Worm (Caenorhabditis elegans): ENCODE measurements around the gene sfxn-2.

Gene sfxn-2

ce11 chrX:7945438-7945837 is 12.7 kb downstream of the sfxn-2 start:
- TF ChIP-seq nhr-77 (tag; optimal IDR thresholded peaks at IDR 0.05) (no peak), Y55F3AM.14 (GFP tag; optimal IDR thresholded peaks at IDR 0.05) (no peak), nhr-237 (tag; optimal IDR thresholded peaks at IDR 0.05) (no peak), F13H6.1 (tag; optimal IDR thresholded peaks at IDR 0.05) (peak; percentile 25), blmp-1 (tag; optimal IDR thresholded peaks at IDR 0.05; ENCODE audit: insufficient read depth) (no peak), unc-55 (GFP tag; optimal IDR thresholded peaks at IDR 0.05) (no peak), nhr-129 (tag; optimal IDR thresholded peaks at IDR 0.05) (no peak), lin-13 (GFP tag; optimal IDR thresholded peaks at IDR 0.05) (no peak)

DNA sequence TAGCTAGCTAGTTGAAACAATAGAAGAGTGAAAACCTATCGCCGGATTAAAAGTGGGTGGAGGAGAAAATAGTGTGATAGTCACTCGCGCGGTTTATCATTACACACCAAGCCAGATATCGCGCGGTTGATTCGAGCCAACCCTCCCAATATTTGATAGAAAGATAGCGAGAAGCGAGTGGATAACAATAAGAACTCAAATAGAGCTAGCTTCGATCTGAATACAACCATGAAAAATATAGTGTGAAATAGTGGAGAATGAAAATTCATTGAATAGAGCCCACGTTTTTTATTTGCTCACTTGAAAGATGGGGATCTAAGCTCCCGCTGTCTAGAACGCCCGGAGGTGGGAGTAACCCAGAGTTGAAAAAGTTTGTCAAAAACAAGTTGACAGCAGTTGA is 13.1 kb downstream of the sfxn-2 start, which contains the start of gene tnt-3:
Gene tnt-3, minus strand, starts transcription at position 101 of the 400 bp plus-strand sequence.
- TF ChIP-seq C34F6.9 (tag; optimal IDR thresholded peaks at IDR 0.05) (no peak), gmeb-1 (tag; optimal IDR thresholded peaks at IDR 0.05) (no peak), egl-27 (tag; optimal IDR thresholded peaks at IDR 0.05) (no peak), R02D3.7 (tag; optimal IDR thresholded peaks at IDR 0.05) (no peak), ZK546.5 (tag; optimal IDR thresholded peaks at IDR 0.05) (no peak), snpc-4 (tag; optimal IDR thresholded peaks at IDR 0.05) (no peak), skn-1 (tag; optimal IDR thresholded peaks at IDR 0.05) (no peak), nhr-11 (tag; optimal IDR thresholded peaks at IDR 0.05) (no peak), mab-5 (tag; optimal IDR thresholded peaks at IDR 0.05) (no peak), elt-1 (tag; optimal IDR thresholded peaks at IDR 0.05) (no peak), unc-39 (tag; optimal IDR thresholded peaks at IDR 0.05) (no peak), mbf-1 (tag; optimal IDR thresholded peaks at IDR 0.05) (no peak), elt-3 (tag; optimal IDR thresholded peaks at IDR 0.05) (no peak), ztf-1 (GFP tag; conservative IDR thresholded peaks at IDR 0.05) (no peak), dmd-4 (tag; optimal IDR thresholded peaks at IDR 0.05) (no peak), sem-4 (tag; optimal IDR thresholded peaks at IDR 0.05) (no peak)

DNA sequence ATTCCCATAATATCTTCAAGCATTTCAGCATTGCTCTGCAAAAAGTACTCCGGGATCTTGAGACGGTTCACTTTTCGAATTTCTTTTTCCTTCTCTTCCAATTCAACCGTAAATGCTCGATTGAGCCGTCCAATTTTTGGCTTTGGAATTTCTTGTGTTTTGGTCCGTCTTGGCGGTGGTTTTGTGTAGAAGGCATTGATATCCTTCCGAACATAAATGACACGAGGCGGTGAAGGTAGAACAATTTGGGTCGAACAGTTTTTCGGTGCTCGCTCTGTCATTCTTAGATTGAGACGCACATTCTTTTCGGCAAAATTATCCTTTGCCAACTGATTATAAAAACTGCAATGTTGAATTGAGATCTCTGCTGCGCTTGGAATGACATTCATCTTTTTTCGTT is 15.4 kb downstream of the sfxn-2 start:
- TF ChIP-seq nhr-12 (tag; optimal IDR thresholded peaks at IDR 0.05) (no peak), lin-11 (tag; optimal IDR thresholded peaks at IDR 0.05) (no peak), unc-39 (tag; optimal IDR thresholded peaks at IDR 0.05) (no peak), nhr-21 (tag; optimal IDR thresholded peaks at IDR 0.05) (no peak), nhr-237 (tag; optimal IDR thresholded peaks at IDR 0.05) (no peak), peb-1 (tag; optimal IDR thresholded peaks at IDR 0.05) (no peak), ama-1 (optimal IDR thresholded peaks at IDR 0.05) (no peak), ZK546.5 (tag; optimal IDR thresholded peaks at IDR 0.05) (no peak), lsy-2 (tag; optimal IDR thresholded peaks at IDR 0.05) (no peak), skn-1 (tag; optimal IDR thresholded peaks at IDR 0.05) (no peak), elt-3 (tag; optimal IDR thresholded peaks at IDR 0.05) (no peak), sma-3 (GFP tag; optimal IDR thresholded peaks at IDR 0.05) (no peak), R02D3.7 (tag; optimal IDR thresholded peaks at IDR 0.05) (no peak), alr-1 (tag; optimal IDR thresholded peaks at IDR 0.05) (no peak), ztf-11 (tag; optimal IDR thresholded peaks at IDR 0.05) (no peak), unc-62 (GFP tag; optimal IDR thresholded peaks at IDR 0.05) (no peak), mdl-1 (tag; optimal IDR thresholded peaks at IDR 0.05) (no peak)

ce11 chrX:7932453-7932852 is 25.6 kb downstream of the sfxn-2 start:
- TF ChIP-seq nhr-129 (tag; optimal IDR thresholded peaks at IDR 0.05), result peak; percentile 45
- no peak for TF ChIP-seq R02D3.7 (tag; optimal IDR thresholded peaks at IDR 0.05)
- TF ChIP-seq skn-1 (tag; optimal IDR thresholded peaks at IDR 0.05), result no peak
- no peak for TF ChIP-seq C34F6.9 (tag; optimal IDR thresholded peaks at IDR 0.05)

DNA sequence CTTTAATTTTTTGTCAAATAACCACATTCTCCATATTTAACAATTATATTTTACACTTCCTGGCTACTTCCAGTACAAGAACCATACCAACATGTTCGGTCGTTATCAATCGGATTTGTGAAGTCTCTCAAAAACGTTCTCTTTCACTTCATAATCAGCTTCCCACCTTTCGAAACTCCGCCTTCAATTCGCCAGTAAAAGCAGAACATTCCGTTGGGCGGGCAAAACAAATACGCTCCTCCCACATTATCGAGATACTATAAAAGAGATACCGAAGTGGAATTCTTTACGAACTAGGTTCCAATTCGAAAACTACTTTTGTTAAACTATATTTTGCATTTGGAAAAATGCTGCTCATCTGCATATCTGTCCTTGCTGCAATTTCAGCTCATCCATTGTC is 27.7 kb downstream of the sfxn-2 start, which contains the start of gene zig-3:
Gene zig-3, plus strand, starts transcription at position 301 of the 400 bp plus-strand sequence.
- TF ChIP-seq nhr-12 (tag; optimal IDR thresholded peaks at IDR 0.05) (no peak), snpc-4 (tag; optimal IDR thresholded peaks at IDR 0.05) (no peak), egl-27 (tag; optimal IDR thresholded peaks at IDR 0.05) (no peak), C34F6.9 (tag; optimal IDR thresholded peaks at IDR 0.05) (no peak), unc-62 (GFP tag; optimal IDR thresholded peaks at IDR 0.05) (no peak), lsy-2 (tag; optimal IDR thresholded peaks at IDR 0.05) (no peak), F13H6.1 (tag; optimal IDR thresholded peaks at IDR 0.05) (no peak), crh-2 (tag; optimal IDR thresholded peaks at IDR 0.05) (no peak), skn-1 (tag; optimal IDR thresholded peaks at IDR 0.05) (no peak), gmeb-1 (tag; optimal IDR thresholded peaks at IDR 0.05) (no peak), sem-4 (tag; optimal IDR thresholded peaks at IDR 0.05) (no peak), fos-1 (tag; optimal IDR thresholded peaks at IDR 0.05) (no peak), lin-11 (tag; optimal IDR thresholded peaks at IDR 0.05) (no peak), dmd-4 (tag; optimal IDR thresholded peaks at IDR 0.05) (no peak)

Measured in whole organism, L2 larva.